Worm (Caenorhabditis elegans): ENCODE results near the gene rip-1.

The rip-1 gene

DNA sequence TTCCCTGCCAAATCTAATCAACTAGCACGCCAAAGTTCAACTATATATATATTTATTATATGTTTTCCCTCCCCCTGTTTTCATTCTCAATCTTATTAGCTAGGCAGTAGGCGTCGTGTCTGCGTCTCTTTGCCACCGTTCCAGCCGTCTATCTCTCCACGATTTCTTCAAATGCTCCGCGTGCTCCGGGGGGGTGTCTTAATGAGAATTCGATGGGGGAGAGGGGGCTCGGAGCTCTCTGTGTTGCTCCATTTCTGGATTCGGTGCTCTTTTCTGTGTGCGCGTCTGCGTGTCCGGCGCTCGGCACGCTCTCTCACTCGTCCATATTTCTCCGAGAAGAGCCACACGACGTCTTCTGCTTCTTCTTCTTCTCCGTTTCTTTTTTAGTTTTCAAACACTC is 25.7 kb upstream of the rip-1 start (continued):
- TF ChIP-seq fkh-10 (GFP tag; optimal IDR thresholded peaks at IDR 0.05): peak; percentile 82
- TF ChIP-seq lin-35 (GFP tag; optimal IDR thresholded peaks at IDR 0.05): peak in 1 of 2 experiments; percentile 29
- no peak for TF ChIP-seq nhr-85 (tag)
- peak; percentile 49 for TF ChIP-seq xbp-1 (tag; optimal IDR thresholded peaks at IDR 0.05)
- TF ChIP-seq lir-3 (tag; optimal IDR thresholded peaks at IDR 0.05; ENCODE audit: poor library complexity): peak; percentile 36
- peak; percentile 37 for TF ChIP-seq snu-23 (GFP tag; optimal IDR thresholded peaks at IDR 0.05)
- peak; percentile 69 for TF ChIP-seq isw-1 (GFP tag; IDR thresholded peaks at IDR 0.05)
- peak; percentile 24 for TF ChIP-seq ces-1 (GFP tag; optimal IDR thresholded peaks at IDR 0.05)
- peak; percentile 82 for TF ChIP-seq unc-86 (tag; optimal IDR thresholded peaks at IDR 0.05)
- TF ChIP-seq egl-27 (tag; optimal IDR thresholded peaks at IDR 0.05): peak in 1 of 2 experiments; percentile 22
- peak; percentile 47 to 58 (median 56) for TF ChIP-seq ceh-82 (tag; optimal IDR thresholded peaks at IDR 0.05)
- peak; percentile 25; the same call in 1 of the 2 replicates for TF ChIP-seq mab-9 (GFP tag; IDR thresholded peaks at IDR 0.05)
- peak; percentile 4 for TF ChIP-seq F16B12.6 (tag; optimal IDR thresholded peaks at IDR 0.05)
- 0 out of 2 replicates have a peak, but pooled peaks have one; percentile 29 for TF ChIP-seq nhr-19 (GFP tag; conservative IDR thresholded peaks at IDR 0.05)
- peak; percentile 8 for TF ChIP-seq mef-2 (tag; optimal IDR thresholded peaks at IDR 0.05)
- no peak for TF ChIP-seq C04F5.9 (tag; optimal IDR thresholded peaks at IDR 0.05)
- TF ChIP-seq nhr-237 (tag; optimal IDR thresholded peaks at IDR 0.05): no peak
- TF ChIP-seq ceh-8 (GFP tag; optimal IDR thresholded peaks at IDR 0.05): peak; percentile 13
- no peak for TF ChIP-seq pqm-1 (tag; optimal IDR thresholded peaks at IDR 0.05)
- TF ChIP-seq pax-3 (tag; optimal IDR thresholded peaks at IDR 0.05): peak; percentile 53
- TF ChIP-seq mdl-1 (tag; optimal IDR thresholded peaks at IDR 0.05): peak in 1 of 2 experiments; percentile 39
- peak; percentile 69 for TF ChIP-seq egl-13 (tag; optimal IDR thresholded peaks at IDR 0.05)
- no peak for TF ChIP-seq nhr-90 (tag; optimal IDR thresholded peaks at IDR 0.05; ENCODE audit: poor library complexity)
- TF ChIP-seq ama-1 (optimal IDR thresholded peaks at IDR 0.05): no peak
- TF ChIP-seq lin-14 (GFP tag; optimal IDR thresholded peaks at IDR 0.05): peak; percentile 98
- TF ChIP-seq nhr-20 (tag; optimal IDR thresholded peaks at IDR 0.05): peak; percentile 11
- TF ChIP-seq aly-2 (tag; optimal IDR thresholded peaks at IDR 0.05): no peak

DNA sequence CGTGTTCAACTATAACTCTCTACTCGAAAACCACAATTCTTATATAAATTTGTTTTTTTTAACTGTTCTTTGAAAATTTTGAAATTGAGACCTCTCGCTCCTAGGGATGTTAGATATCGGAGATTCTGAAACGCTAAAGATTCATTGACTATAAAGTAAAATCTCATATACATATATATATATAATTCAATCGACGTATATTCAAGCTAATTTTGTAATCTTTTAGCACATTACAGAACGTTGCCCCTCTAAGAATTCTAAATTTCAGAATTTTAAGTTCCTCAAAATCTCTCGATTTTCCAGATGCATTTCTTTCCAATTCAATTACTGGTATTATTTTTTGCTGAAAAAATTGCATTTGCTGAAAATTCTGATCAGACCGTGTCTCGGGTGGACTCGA is 20.3 kb upstream of the rip-1 start, which contains the start of gene pad-2:
pad-2 (plus strand) TSS at position 301 of the 400 bp plus-strand sequence.
- TF ChIP-seq C16A3.4 (tag; optimal IDR thresholded peaks at IDR 0.05) (no peak), pax-3 (tag; optimal IDR thresholded peaks at IDR 0.05) (no peak), nhr-84 (tag; optimal IDR thresholded peaks at IDR 0.05) (no peak), hlh-4 (tag; optimal IDR thresholded peaks at IDR 0.05) (no peak), ces-1 (GFP tag; optimal IDR thresholded peaks at IDR 0.05) (no peak), C04F5.9 (tag; optimal IDR thresholded peaks at IDR 0.05) (no peak), zip-4 (GFP tag; optimal IDR thresholded peaks at IDR 0.05) (no peak), lin-14 (GFP tag; optimal IDR thresholded peaks at IDR 0.05) (no peak), lin-15B (tag; optimal IDR thresholded peaks at IDR 0.05) (no peak)

DNA sequence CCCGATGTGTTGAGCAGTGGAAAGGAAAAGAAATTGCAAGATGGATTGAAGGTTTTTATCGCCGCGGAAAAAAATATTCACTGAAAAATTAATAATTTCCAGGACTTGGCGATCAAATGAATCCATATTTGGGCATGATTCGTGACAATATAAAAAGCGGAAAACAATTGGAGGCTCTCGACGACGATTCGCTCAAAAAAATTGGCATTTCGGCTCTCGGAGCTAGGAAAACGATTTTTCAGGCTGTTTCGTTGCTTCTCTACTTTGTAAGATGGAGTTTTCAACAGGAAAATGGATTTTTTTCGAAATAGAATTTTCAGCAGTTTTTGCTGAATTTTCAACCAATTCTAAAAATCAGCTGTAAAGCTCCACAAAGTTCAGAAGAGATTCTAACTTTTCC is 13.3 kb upstream of the rip-1 start:
- TF ChIP-seq fkh-4 (tag; optimal IDR thresholded peaks at IDR 0.05; ENCODE audit: borderline replicate concordance) (no peak), lin-13 (GFP tag; optimal IDR thresholded peaks at IDR 0.05) (no peak), efl-1 (optimal IDR thresholded peaks at IDR 0.05) (no peak), efl-1 (GFP tag; optimal IDR thresholded peaks at IDR 0.05 in 1 of 2) (peak in 1 of 2 experiments; percentile 70)

DNA sequence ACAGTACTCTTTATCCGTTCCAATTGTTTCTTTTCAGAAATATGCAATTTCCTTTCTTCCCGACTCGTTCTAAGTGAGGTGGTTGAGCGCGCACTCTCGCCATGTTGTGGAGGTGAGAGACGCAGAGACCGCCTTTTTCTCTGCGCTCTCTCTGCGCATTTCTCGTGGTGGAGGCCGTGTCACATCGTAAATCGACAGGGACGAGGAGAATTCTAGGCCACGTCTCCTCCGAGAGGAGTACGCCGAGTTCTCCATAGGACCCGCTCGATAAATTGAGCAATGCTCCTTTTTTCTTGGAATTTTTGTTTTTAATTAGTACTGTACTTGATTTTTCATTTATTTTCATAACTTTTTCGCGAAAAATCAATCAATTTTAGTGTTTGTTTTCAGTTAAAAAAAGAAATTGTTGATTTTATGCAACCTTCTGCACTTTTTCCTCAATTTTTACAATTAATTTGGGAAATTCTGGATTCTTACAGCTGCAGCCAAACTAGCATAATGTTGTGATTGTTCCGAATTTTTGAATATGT is 12.3 kb upstream of the rip-1 start, which contains the start of gene cnk-1:
cnk-1 (plus strand) TSS at position 480 of the 530 bp plus-strand sequence.
- peak; percentile 87 for TF ChIP-seq fkh-8 (tag; optimal IDR thresholded peaks at IDR 0.05)
- TF ChIP-seq efl-3 (GFP tag; optimal IDR thresholded peaks at IDR 0.05): peak; percentile 7
- TF ChIP-seq hlh-4 (tag; optimal IDR thresholded peaks at IDR 0.05): no peak
- TF ChIP-seq tbx-2 (tag; optimal IDR thresholded peaks at IDR 0.05): peak; percentile 94
- no peak for TF ChIP-seq snpc-4 (tag; optimal IDR thresholded peaks at IDR 0.05)
- peak; percentile 34 for TF ChIP-seq lin-13 (GFP tag; optimal IDR thresholded peaks at IDR 0.05)
- TF ChIP-seq mab-9 (GFP tag; IDR thresholded peaks at IDR 0.05): peak; percentile 99
- TF ChIP-seq elt-2 (tag; optimal IDR thresholded peaks at IDR 0.05): peak; percentile 40
- peak; percentile 96 for TF ChIP-seq nhr-47 (tag; optimal IDR thresholded peaks at IDR 0.05)
- TF ChIP-seq C16A3.4 (tag; optimal IDR thresholded peaks at IDR 0.05): no peak
- TF ChIP-seq dpl-1 (GFP tag; optimal IDR thresholded peaks at IDR 0.05): peak; percentile 57 to 71 (median 65)
- peak; percentile 83 for TF ChIP-seq swsn-7 (tag; optimal IDR thresholded peaks at IDR 0.05)
- TF ChIP-seq fos-1 (tag; optimal IDR thresholded peaks at IDR 0.05): no peak
- TF ChIP-seq skn-1 (tag; optimal IDR thresholded peaks at IDR 0.05): peak; percentile 16
- TF ChIP-seq fkh-4 (tag; optimal IDR thresholded peaks at IDR 0.05; ENCODE audit: borderline replicate concordance): peak; percentile 93
- TF ChIP-seq unc-130 (tag; optimal IDR thresholded peaks at IDR 0.05): no peak
- no peak for TF ChIP-seq unc-62 (GFP tag; optimal IDR thresholded peaks at IDR 0.05)
- TF ChIP-seq zip-4 (GFP tag; optimal IDR thresholded peaks at IDR 0.05): peak; percentile 32
- TF ChIP-seq xbp-1 (tag; optimal IDR thresholded peaks at IDR 0.05): peak; percentile 80
